Fruit fly (Drosophila melanogaster): ENCODE results near the gene CG42716.

The CG42716 gene

DNA sequence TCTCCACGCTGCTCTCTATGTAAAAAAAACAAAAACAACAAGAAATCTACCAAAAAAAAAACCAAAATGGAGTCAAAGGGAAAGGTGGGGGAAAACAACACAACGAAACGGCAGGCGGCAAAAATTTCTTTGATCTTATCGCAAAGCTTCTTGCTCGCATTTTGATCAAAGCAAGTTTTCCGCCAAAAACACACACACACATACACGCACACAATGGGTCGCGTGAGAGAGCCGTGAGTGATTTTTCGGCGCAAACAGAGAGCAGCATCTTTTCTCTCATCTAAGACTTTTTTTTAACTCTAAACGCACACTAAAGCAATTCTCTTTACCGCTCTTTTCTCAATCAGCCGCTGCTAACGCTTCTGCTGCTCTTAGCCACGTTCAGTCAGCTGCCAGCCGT is 4.7 kb upstream of the CG42716 start:
- no peak for TF ChIP-seq rgr (GFP tag; optimal IDR thresholded peaks at IDR 0.05)
- TF ChIP-seq psq (GFP tag; optimal IDR thresholded peaks at IDR 0.05): no peak
- no peak for TF ChIP-seq Myc (optimal IDR thresholded peaks at IDR 0.05)
- no peak for TF ChIP-seq woc (GFP tag; optimal IDR thresholded peaks at IDR 0.05)
- TF ChIP-seq Vsx2 (GFP tag; optimal IDR thresholded peaks at IDR 0.05; ENCODE audit: partially characterized antibody): no peak

DNA sequence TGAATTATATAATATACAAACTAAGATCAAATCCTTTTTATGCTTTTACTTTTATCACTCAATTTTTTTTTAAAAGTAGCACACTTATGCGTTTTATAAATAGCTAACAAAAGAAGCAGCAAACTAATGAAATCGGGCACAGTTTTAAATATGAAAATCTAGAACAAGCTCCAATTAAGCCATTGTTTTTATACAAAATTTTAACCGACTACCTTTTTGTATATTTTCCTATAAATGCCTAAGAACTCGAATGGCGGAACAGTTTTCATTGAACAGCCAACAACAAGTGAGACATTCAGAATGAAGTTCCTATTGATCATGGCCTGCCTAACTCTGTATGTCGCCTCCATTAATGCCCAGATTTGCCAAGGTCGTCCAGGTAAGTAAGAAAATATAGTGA is 646 bp downstream of the CG42716 start, which contains the start of gene CG42538:
Gene CG42538 (plus strand): TSS at position 301 of the 400 bp plus-strand sequence.
- no peak for TF ChIP-seq Dif (GFP tag; optimal IDR thresholded peaks at IDR 0.05; ENCODE audit: partially characterized antibody)
- TF ChIP-seq jim (GFP tag; optimal IDR thresholded peaks at IDR 0.05): no peak
- no peak for TF ChIP-seq Myc (optimal IDR thresholded peaks at IDR 0.05)
- no peak for TF ChIP-seq CG9705 (GFP tag; optimal IDR thresholded peaks at IDR 0.05)
- no peak for TF ChIP-seq Hnf4 (GFP tag; optimal IDR thresholded peaks at IDR 0.05)

DNA sequence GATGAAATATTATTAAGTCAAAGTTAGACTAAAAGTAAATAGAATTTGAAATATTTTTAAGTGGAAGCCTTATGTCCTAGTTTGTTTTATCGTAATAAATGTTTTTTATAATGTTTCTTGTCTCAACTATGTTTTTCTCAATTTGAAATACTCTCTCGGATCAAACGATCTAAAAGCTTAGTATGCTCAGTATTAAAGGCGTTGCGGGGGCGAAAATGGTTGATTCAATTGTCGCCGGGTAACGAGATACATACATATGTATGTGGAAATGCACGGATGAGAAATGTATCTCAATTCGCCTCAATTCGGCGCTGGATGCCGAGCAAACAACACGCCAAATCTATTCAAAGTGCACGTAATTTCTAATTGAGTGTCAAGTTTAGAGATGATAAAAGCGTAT is 1.6 kb downstream of the CG42716 start, which contains the start of gene CG5895:
Gene CG5895 (plus strand): TSS at position 301 of the 400 bp plus-strand sequence.
- TF ChIP-seq foxo (GFP tag; optimal IDR thresholded peaks at IDR 0.05) (no peak), CG9705 (GFP tag; optimal IDR thresholded peaks at IDR 0.05) (no peak), HLH106 (tag; optimal IDR thresholded peaks at IDR 0.05) (no peak), sage (GFP tag; optimal IDR thresholded peaks at IDR 0.05) (no peak), sv (GFP tag; optimal IDR thresholded peaks at IDR 0.05) (no peak), psq (GFP tag; optimal IDR thresholded peaks at IDR 0.05) (no peak), Jra (GFP tag; optimal IDR thresholded peaks at IDR 0.05) (no peak), Rel (GFP tag; optimal IDR thresholded peaks at IDR 0.05) (no peak), Rel (tag; optimal IDR thresholded peaks at IDR 0.05) (no peak), Sp1 (GFP tag; optimal IDR thresholded peaks at IDR 0.05) (no peak), lola (GFP tag; optimal IDR thresholded peaks at IDR 0.05) (no peak), woc (GFP tag; optimal IDR thresholded peaks at IDR 0.05) (no peak), dmrt93B (GFP tag; optimal IDR thresholded peaks at IDR 0.05) (no peak), dsf (GFP tag; optimal IDR thresholded peaks at IDR 0.05; ENCODE audit: borderline replicate concordance) (no peak), rgr (GFP tag; optimal IDR thresholded peaks at IDR 0.05) (no peak)

DNA sequence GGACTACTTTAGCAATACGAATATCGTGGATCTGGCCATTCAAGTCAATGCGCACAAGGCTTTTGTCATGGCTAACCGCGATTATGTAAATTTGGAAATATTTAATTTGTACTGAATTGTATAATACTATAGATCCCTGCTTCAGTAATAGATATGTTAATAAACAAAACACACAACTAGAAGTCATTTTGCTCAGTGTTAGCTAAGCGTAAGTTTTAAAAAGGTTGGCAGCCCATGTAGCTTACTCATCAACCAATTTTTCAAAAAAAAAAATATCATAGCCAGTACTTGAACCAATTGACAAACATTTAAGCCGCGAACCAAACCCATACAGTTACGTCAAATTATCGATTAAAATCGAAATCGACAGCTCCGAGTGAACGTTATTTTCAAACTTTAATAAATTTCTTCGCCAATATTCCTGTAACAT is 3.5 kb downstream of the CG42716 start:
- peak; percentile 4 for TF ChIP-seq CG9705 (GFP tag; optimal IDR thresholded peaks at IDR 0.05)
- peak; percentile 31 for TF ChIP-seq dmrt93B (GFP tag; optimal IDR thresholded peaks at IDR 0.05)
- no peak for TF ChIP-seq Abd-B (GFP tag; optimal IDR thresholded peaks at IDR 0.05)
- peak; percentile 31 for TF ChIP-seq CG32264 (GFP tag; optimal IDR thresholded peaks at IDR 0.05)
- TF ChIP-seq Myc (optimal IDR thresholded peaks at IDR 0.05): no peak
- TF ChIP-seq Hr83 (GFP tag; optimal IDR thresholded peaks at IDR 0.05; ENCODE audit: poor library complexity, severe bottlenecking): peak; percentile 46
- no peak for TF ChIP-seq lola (GFP tag; optimal IDR thresholded peaks at IDR 0.05)
- TF ChIP-seq Sp1 (GFP tag; optimal IDR thresholded peaks at IDR 0.05): peak; percentile 47
- no peak for TF ChIP-seq Dfd (GFP tag; optimal IDR thresholded peaks at IDR 0.05)
- TF ChIP-seq rgr (GFP tag; optimal IDR thresholded peaks at IDR 0.05): peak; percentile 76
- peak; percentile 73 for TF ChIP-seq fru (GFP tag; optimal IDR thresholded peaks at IDR 0.05)
- peak; percentile 57 for TF ChIP-seq Hnf4 (GFP tag; optimal IDR thresholded peaks at IDR 0.05)
- peak; percentile 63 for TF ChIP-seq HLH106 (tag; optimal IDR thresholded peaks at IDR 0.05)
- TF ChIP-seq woc (GFP tag; optimal IDR thresholded peaks at IDR 0.05): peak; percentile 39
- TF ChIP-seq brk (GFP tag; optimal IDR thresholded peaks at IDR 0.05): peak; percentile 66
- TF ChIP-seq sv (GFP tag; optimal IDR thresholded peaks at IDR 0.05): peak; percentile 66
- no peak for TF ChIP-seq usp (GFP tag; optimal IDR thresholded peaks at IDR 0.05)
- no peak for TF ChIP-seq Hr78 (GFP tag; optimal IDR thresholded peaks at IDR 0.05)
- no peak for TF ChIP-seq Dif (GFP tag; optimal IDR thresholded peaks at IDR 0.05; ENCODE audit: partially characterized antibody)
- no peak for TF ChIP-seq CrebA (GFP tag; optimal IDR thresholded peaks at IDR 0.05; ENCODE audit: borderline replicate concordance)
- TF ChIP-seq jim (GFP tag; optimal IDR thresholded peaks at IDR 0.05): no peak
- TF ChIP-seq Mio (GFP tag; optimal IDR thresholded peaks at IDR 0.05): no peak
- peak; percentile 52 for TF ChIP-seq Jra (GFP tag; optimal IDR thresholded peaks at IDR 0.05)
- peak; percentile 21 for TF ChIP-seq psq (GFP tag; optimal IDR thresholded peaks at IDR 0.05)
- no peak for TF ChIP-seq dl (GFP tag; optimal IDR thresholded peaks at IDR 0.05; ENCODE audit: insufficient read depth in 1 of 2, partially characterized antibody in 2 of 2)
- TF ChIP-seq sage (GFP tag; optimal IDR thresholded peaks at IDR 0.05): no peak
- peak; percentile 51 for TF ChIP-seq OdsH (GFP tag; optimal IDR thresholded peaks at IDR 0.05)
- TF ChIP-seq br (GFP tag; optimal IDR thresholded peaks at IDR 0.05): peak; percentile 55
- TF ChIP-seq Rel (GFP tag; optimal IDR thresholded peaks at IDR 0.05): no peak
- TF ChIP-seq Rel (tag; optimal IDR thresholded peaks at IDR 0.05): peak; percentile 22
- no peak for TF ChIP-seq N (GFP tag; optimal IDR thresholded peaks at IDR 0.05)
- no peak for TF ChIP-seq GATAd (GFP tag; optimal IDR thresholded peaks at IDR 0.05)
- peak; percentile 18 for TF ChIP-seq tai (GFP tag; optimal IDR thresholded peaks at IDR 0.05)
- peak; percentile 70 for TF ChIP-seq h (GFP tag; optimal IDR thresholded peaks at IDR 0.05)
- no peak for TF ChIP-seq pan (optimal IDR thresholded peaks at IDR 0.05)
- TF ChIP-seq Vsx2 (GFP tag; optimal IDR thresholded peaks at IDR 0.05; ENCODE audit: partially characterized antibody): no peak
- peak; percentile 54 for TF ChIP-seq ey (GFP tag; optimal IDR thresholded peaks at IDR 0.05)
- peak in 1 of 2 experiments; percentile 75 for TF ChIP-seq foxo (GFP tag; optimal IDR thresholded peaks at IDR 0.05)
- no peak for TF ChIP-seq dsf (GFP tag; optimal IDR thresholded peaks at IDR 0.05; ENCODE audit: borderline replicate concordance)

All from whole organism, wandering third instar larva.